Worm (Caenorhabditis elegans) whole organism, L2 larva: Measurements from ENCODE around the gene mtm-5.

Experiments
- alr-1 ChIP-seq: fragments of 150-350 bp; optimal IDR thresholded peaks from 2 replicates; lab custom pipeline; 2014; ENCODE audit warnings: missing biosample characterization, missing genetic modification characterization
- blmp-1 ChIP-seq: sonication (generic microtip); optimal IDR thresholded peaks from 2 replicates; lab custom pipeline; 2017; ENCODE audit warnings: missing genetic modification characterization, mild to moderate bottlenecking, missing compliant biosample characterization, antibody characterized with exemption, moderate library complexity; ENCODE audit not compliant: insufficient read depth
- fos-1 ChIP-seq: fragments of 150-350 bp; optimal IDR thresholded peaks from 2 replicates; lab custom pipeline; 2014; ENCODE audit warnings: missing biosample characterization, missing genetic modification characterization
- lin-13 ChIP-seq: fragments of 150-350 bp; optimal IDR thresholded peaks from 2 replicates; lab custom pipeline; 2014; ENCODE audit warnings: missing biosample characterization, missing genetic modification reagents, missing genetic modification characterization
- lsy-2 ChIP-seq, 2 experiments: fragments of 150-350 bp in 1 of 2; sonication (generic microtip) in 1 of 2; optimal IDR thresholded peaks; 2 replicates each; lab custom pipeline; 2014 to 2017; ENCODE audit warnings: missing biosample characterization in 2 of 2, missing genetic modification characterization in 2 of 2
- unc-62 ChIP-seq: fragments of 150-350 bp; optimal IDR thresholded peaks from 2 replicates; lab custom pipeline; 2014; ENCODE audit warnings: missing biosample characterization, missing genetic modification reagents, missing genetic modification characterization

DNA sequence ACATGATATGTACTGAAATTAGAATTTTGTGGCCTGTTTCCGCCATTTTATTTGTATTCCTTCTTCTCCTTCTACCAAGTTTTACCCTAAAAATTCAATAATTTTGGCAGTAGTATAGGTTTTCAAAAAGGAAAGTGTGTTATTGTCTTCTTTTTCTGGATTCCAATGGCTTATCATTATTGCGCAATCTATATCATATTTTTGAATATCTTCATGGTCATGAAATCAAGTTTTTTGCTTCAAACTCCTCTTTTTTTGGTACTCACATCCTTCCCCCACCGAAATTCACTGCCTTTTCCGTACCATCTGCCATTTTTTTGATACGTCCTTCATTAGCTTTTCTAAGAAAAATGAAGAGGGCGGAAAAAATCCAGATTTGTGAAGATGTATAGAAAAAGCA, 5.5 kb upstream of the mtm-5 start:
- TF ChIP-seq blmp-1 (tag; lab: Kevin White, UChicago), result no peak
- TF ChIP-seq lin-13 (GFP tag; lab: Kevin White, UChicago), result no peak
- TF ChIP-seq alr-1 (tag; lab: Kevin White, UChicago), result no peak
- no peak for TF ChIP-seq unc-62 (GFP tag; lab: Kevin White, UChicago)
- no peak for TF ChIP-seq lsy-2 (tag; optimal IDR thresholded peaks at IDR 0.05; lab: Kevin White, UChicago)
- TF ChIP-seq fos-1 (tag; lab: Kevin White, UChicago), result no peak
